Worm (Caenorhabditis elegans) whole organism, early embryonic: ENCODE measurements around the gene rbc-1.

ENCODE experiments used
- B0310.2 ChIP-seq: sonication (generic microtip); optimal IDR thresholded peaks from 2 replicates; lab custom pipeline; 2016; ENCODE audit warnings: mild to moderate bottlenecking, missing genetic modification characterization, missing compliant biosample characterization
- F13C5.2 ChIP-seq: sonication (generic microtip); optimal IDR thresholded peaks from 2 replicates; lab custom pipeline; 2017; ENCODE audit warnings: mild to moderate bottlenecking, missing genetic modification characterization, inconsistent platforms, missing compliant biosample characterization
- aly-1 ChIP-seq: sonication (generic microtip); optimal IDR thresholded peaks from 2 replicates; lab custom pipeline; 2016; ENCODE audit warnings: missing genetic modification characterization, missing compliant biosample characterization
- ama-1 ChIP-seq: fragments of 150-350 bp; optimal IDR thresholded peaks from 2 replicates; lab custom pipeline; 2014
- ceh-13 ChIP-seq: fragments of 200-800 bp; sonication (Bioruptor generic); optimal IDR thresholded peaks from 2 replicates; lab custom pipeline; 2018; ENCODE audit warnings: mild to moderate bottlenecking, missing genetic modification characterization, missing compliant biosample characterization
- ceh-36 ChIP-seq: sonication (generic microtip); optimal IDR thresholded peaks from 2 replicates; lab custom pipeline; 2016; ENCODE audit warnings: missing genetic modification characterization, inconsistent platforms, missing compliant biosample characterization
- ets-7 ChIP-seq: sonication (generic microtip); optimal IDR thresholded peaks from 2 replicates; lab custom pipeline; 2016; ENCODE audit warnings: missing genotype, missing genetic modification characterization, missing compliant biosample characterization
- flt-1 ChIP-seq: fragments of 200-800 bp; sonication (Bioruptor generic); IDR thresholded peaks from 2 replicates; pipeline ENCODE4 v1.3.6; 2022; ENCODE audit warnings: missing genetic modification characterization, missing compliant biosample characterization
- hmbx-1 ChIP-seq: sonication (generic microtip); optimal IDR thresholded peaks from 2 replicates; lab custom pipeline; 2016; ENCODE audit warnings: mild to moderate bottlenecking, missing genetic modification characterization, missing compliant biosample characterization
- hmg-4 ChIP-seq: fragments of 200-800 bp; sonication (Bioruptor generic); optimal IDR thresholded peaks from 2 replicates; lab custom pipeline; 2018; ENCODE audit warnings: mild to moderate bottlenecking, missing genetic modification characterization, missing compliant biosample characterization
- hnd-1 ChIP-seq: sonication (generic microtip); optimal IDR thresholded peaks from 2 replicates; lab custom pipeline; 2016; ENCODE audit warnings: missing genetic modification characterization, missing compliant biosample characterization
- pes-1 ChIP-seq: fragments of 200-800 bp; sonication (Bioruptor generic); IDR thresholded peaks from 2 replicates; pipeline ENCODE4 v1.3.6; 2022; ENCODE audit warnings: missing genetic modification reagents, missing genetic modification characterization, missing compliant biosample characterization
- scrt-1 ChIP-seq: fragments of 200-800 bp; sonication (Bioruptor generic); IDR thresholded peaks from 2 replicates; pipeline ENCODE4 v1.3.6; 2022; ENCODE audit warnings: missing genetic modification characterization, missing compliant biosample characterization
- sea-1 ChIP-seq: fragments of 200-800 bp; sonication (Bioruptor generic); conservative IDR thresholded peaks from 2 replicates; pipeline ENCODE4 v1.3.6; 2022; ENCODE audit warnings: missing genetic modification characterization, missing compliant biosample characterization
- tbx-11 ChIP-seq: fragments of 200-800 bp; sonication (Bioruptor generic); IDR thresholded peaks from 2 replicates; pipeline ENCODE4 v1.3.6; 2022; ENCODE audit warnings: missing genetic modification characterization, missing compliant biosample characterization
- tbx-37 ChIP-seq: fragments of 200-800 bp; sonication (Bioruptor generic); conservative IDR thresholded peaks from 2 replicates; pipeline ENCODE4 v1.3.6; 2022; ENCODE audit warnings: missing genetic modification reagents, missing genetic modification characterization, missing compliant biosample characterization
- tra-4 ChIP-seq: sonication (generic microtip); optimal IDR thresholded peaks from 2 replicates; lab custom pipeline; 2017; ENCODE audit warnings: missing genetic modification characterization, missing compliant biosample characterization

rbc-1 gene

ce11 chrX:14572419-14572818 is 38.8 kb upstream of the rbc-1 start, which contains the start of gene lron-1:
Gene lron-1, plus strand, starts transcription at chrX:14572719.
- no peak for TF ChIP-seq ama-1
- TF ChIP-seq tra-4 (tag; lab: Kevin White, UChicago): no peak
- no peak for TF ChIP-seq B0310.2 (tag; lab: Kevin White, UChicago)
- no peak for TF ChIP-seq tbx-11 (GFP tag; lab: Robert Waterston, UW)
- TF ChIP-seq ceh-36 (tag; lab: Kevin White, UChicago): no peak
- TF ChIP-seq aly-1 (tag; lab: Kevin White, UChicago): no peak
- TF ChIP-seq hnd-1: no peak
- TF ChIP-seq hmg-4 (GFP tag; lab: Kevin White, UChicago): no peak
- no peak for TF ChIP-seq tbx-37 (GFP tag; lab: Robert Waterston, UW)
- TF ChIP-seq pes-1 (GFP tag; lab: Robert Waterston, UW): no peak
- TF ChIP-seq hmbx-1: no peak
- TF ChIP-seq ets-7 (tag; lab: Kevin White, UChicago): no peak
- TF ChIP-seq F13C5.2: no peak

- no peak for TF ChIP-seq pes-1 (GFP tag; lab: Robert Waterston, UW)
- no peak for TF ChIP-seq tbx-11 (GFP tag; lab: Robert Waterston, UW)
- no peak for TF ChIP-seq tra-4 (tag; lab: Kevin White, UChicago)
- TF ChIP-seq hmbx-1: no peak
- TF ChIP-seq flt-1 (GFP tag; lab: Robert Waterston, UW): no peak
- TF ChIP-seq scrt-1 (GFP tag; lab: Robert Waterston, UW): no peak
- TF ChIP-seq ama-1: no peak
- no peak for TF ChIP-seq sea-1
- no peak for TF ChIP-seq tbx-37 (GFP tag; lab: Robert Waterston, UW)
- TF ChIP-seq hnd-1: no peak
- no peak for TF ChIP-seq ceh-13 (GFP tag; lab: Kevin White, UChicago)
- TF ChIP-seq hmg-4 (GFP tag; lab: Kevin White, UChicago): no peak
- TF ChIP-seq F13C5.2: no peak
- no peak for TF ChIP-seq aly-1 (tag; lab: Kevin White, UChicago)
- no peak for TF ChIP-seq ets-7 (tag; lab: Kevin White, UChicago)
- no peak for TF ChIP-seq B0310.2 (tag; lab: Kevin White, UChicago)
- TF ChIP-seq ceh-36 (tag; lab: Kevin White, UChicago): no peak
Measured at ce11 chrX:14575920-14576319, 35.3 kb upstream of the rbc-1 start.

- TF ChIP-seq hnd-1 (no peak), hmg-4 (GFP tag; lab: Kevin White, UChicago) (peak; percentile 85), ceh-36 (tag; lab: Kevin White, UChicago) (peak; percentile 14)
Measured at ce11 chrX:14577579-14578127, 33.5 kb upstream of the rbc-1 start, which contains the start of gene let-4. Gene let-4, plus strand, starts transcription at chrX:14577935.

- TF ChIP-seq sea-1 (no peak), tra-4 (tag; lab: Kevin White, UChicago) (no peak), pes-1 (GFP tag; lab: Robert Waterston, UW) (no peak), F13C5.2 (no peak), B0310.2 (tag; lab: Kevin White, UChicago) (no peak), ama-1 (no peak)
Measured at ce11 chrX:14580853-14581252, 30.3 kb upstream of the rbc-1 start.

ce11 chrX:14581429-14581828 is 29.7 kb upstream of the rbc-1 start, which contains the start of gene sym-1:
Gene sym-1, plus strand, starts transcription at chrX:14581622.
- TF ChIP-seq ets-7 (tag; lab: Kevin White, UChicago) (no peak), ceh-13 (GFP tag; lab: Kevin White, UChicago) (no peak), flt-1 (GFP tag; lab: Robert Waterston, UW) (0 out of 2 replicates have a peak, but pooled peaks have one; percentile 6), B0310.2 (tag; lab: Kevin White, UChicago) (no peak), aly-1 (tag; lab: Kevin White, UChicago) (peak; percentile 55)

ce11 chrX:14584335-14584734 is 26.8 kb upstream of the rbc-1 start:
- TF ChIP-seq aly-1 (tag; lab: Kevin White, UChicago) (no peak), hnd-1 (no peak), hmbx-1 (no peak), ceh-13 (GFP tag; lab: Kevin White, UChicago) (no peak), tra-4 (tag; lab: Kevin White, UChicago) (no peak), tbx-11 (GFP tag; lab: Robert Waterston, UW) (no peak), ceh-36 (tag; lab: Kevin White, UChicago) (no peak), pes-1 (GFP tag; lab: Robert Waterston, UW) (no peak), ets-7 (tag; lab: Kevin White, UChicago) (no peak), sea-1 (no peak), flt-1 (GFP tag; lab: Robert Waterston, UW) (no peak), B0310.2 (tag; lab: Kevin White, UChicago) (no peak)

ce11 chrX:14589051-14589736 is 22.0 kb upstream of the rbc-1 start, which contains the start of the genes C44H4.4 and tap-1:
Gene C44H4.4, minus strand, starts transcription at chrX:14589101.
Gene tap-1, plus strand, starts transcription at chrX:14589624.
- no peak for TF ChIP-seq tra-4 (tag; lab: Kevin White, UChicago)
- peak; percentile 42 for TF ChIP-seq F13C5.2

ce11 chrX:14593206-14593605 is 18.0 kb upstream of the rbc-1 start:
- TF ChIP-seq scrt-1 (GFP tag; lab: Robert Waterston, UW): no peak
- no peak for TF ChIP-seq hmg-4 (GFP tag; lab: Kevin White, UChicago)
- no peak for TF ChIP-seq pes-1 (GFP tag; lab: Robert Waterston, UW)
- TF ChIP-seq hmbx-1: no peak
- no peak for TF ChIP-seq tra-4 (tag; lab: Kevin White, UChicago)
- TF ChIP-seq aly-1 (tag; lab: Kevin White, UChicago): no peak
- no peak for TF ChIP-seq tbx-11 (GFP tag; lab: Robert Waterston, UW)
